Worm (Caenorhabditis elegans) whole organism, midembryonic: ENCODE data around the gene chil-25.

ENCODE experiments used
- flt-1 ChIP-seq: fragments of 200-800 bp; sonication (Bioruptor generic); IDR thresholded peaks from 2 replicates; pipeline ENCODE4 v1.3.6; 2022; ENCODE audit warnings: missing genetic modification characterization, missing compliant biosample characterization
- klf-2 ChIP-seq: fragments of 200-800 bp; sonication (Bioruptor generic); conservative IDR thresholded peaks from 2 replicates; pipeline ENCODE4 v1.3.6; 2022; ENCODE audit warnings: missing genetic modification reagents, missing genetic modification characterization, missing compliant biosample characterization
- ref-1 ChIP-seq: fragments of 200-800 bp; sonication (Bioruptor generic); conservative IDR thresholded peaks from 2 replicates; pipeline ENCODE4 v1.3.6; 2022; ENCODE audit warnings: missing genetic modification reagents, missing genetic modification characterization, missing compliant biosample characterization

- no peak for TF ChIP-seq flt-1
- TF ChIP-seq ref-1 (GFP tag; lab: Robert Waterston, UW): no peak
- no peak for TF ChIP-seq klf-2 (GFP tag; lab: Robert Waterston, UW)
These were observed 20.0 kb downstream of the chil-25 start, which contains the start of gene chil-19 for ce11 chrII:9454304-9454703.
